Fruit fly (Drosophila melanogaster): ENCODE measurements around the gene CG31560.

DNA sequence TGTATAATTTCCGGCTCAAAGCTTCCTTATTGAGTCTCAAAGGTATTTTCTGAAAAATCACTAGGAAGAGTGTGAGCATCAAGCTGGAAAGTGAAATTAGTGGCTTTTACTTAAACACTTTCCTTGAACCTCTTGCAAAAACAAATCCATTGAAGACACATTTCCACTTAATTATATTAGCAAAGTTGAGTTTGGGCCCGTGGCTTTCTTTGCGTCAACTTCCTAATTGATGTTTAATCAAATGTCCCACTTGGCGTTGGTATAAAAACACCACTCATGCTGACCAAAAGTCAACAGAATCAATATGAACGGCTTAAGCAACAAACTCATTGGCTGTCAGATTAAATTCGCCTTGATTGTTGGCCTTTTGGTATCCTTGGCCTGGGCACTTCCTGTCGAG lies 6.0 kb upstream of the CG31560 start, which contains the start of gene CG46396:
- TF ChIP-seq Myc (optimal IDR thresholded peaks at IDR 0.05) = no peak
- TF ChIP-seq ttk (optimal IDR thresholded peaks at IDR 0.05) = no peak
